Fruit fly (Drosophila melanogaster) Kc167 (cell line): Measurements from ENCODE around the gene CG32188.

Source experiments
- psq ChIP-seq: fragments of >200 bp; optimal IDR thresholded peaks from 2 replicates; lab custom pipeline; 2017; ENCODE audit warnings: missing external identifiers
- ttk ChIP-seq: sonication (Bioruptor generic); optimal IDR thresholded peaks from 2 replicates; lab custom pipeline; 2017; ENCODE audit warnings: missing external identifiers

DNA sequence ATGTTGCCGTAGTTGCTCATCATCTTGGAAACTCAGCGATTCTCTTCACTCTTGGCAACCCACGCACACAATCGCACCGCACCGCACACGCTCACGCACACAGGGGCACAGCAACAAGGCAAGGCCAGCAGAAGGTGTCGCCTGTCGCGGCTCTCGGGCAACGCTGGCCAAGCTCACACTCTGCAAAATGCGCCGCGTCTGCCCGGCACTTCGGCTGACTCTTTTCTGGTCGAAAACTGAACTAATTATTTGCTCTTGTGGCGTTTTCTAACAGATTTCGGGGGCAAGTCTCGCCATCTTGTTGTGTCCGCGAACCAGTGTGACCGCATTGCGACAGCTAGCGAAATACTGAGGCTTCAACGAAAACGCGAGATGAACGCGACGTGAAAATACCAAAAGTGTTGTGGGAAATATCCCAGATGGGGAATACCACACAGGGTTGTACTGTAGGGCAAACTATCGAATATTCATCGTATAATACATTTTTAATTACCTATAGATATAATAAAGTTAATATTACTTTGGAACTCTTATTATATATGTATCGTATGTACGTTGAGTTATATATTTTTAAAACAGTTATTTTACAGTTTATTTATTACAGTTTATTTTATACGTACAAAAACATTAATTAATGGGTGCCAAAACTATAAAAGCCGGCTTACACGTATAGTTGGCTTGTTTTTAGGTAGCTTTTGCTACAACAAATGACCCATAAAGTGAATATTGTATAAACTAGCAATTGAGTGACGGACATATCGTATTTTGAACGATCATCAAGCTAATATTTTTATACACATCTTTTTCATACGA is 12.9 kb upstream of the CG32188 start, which contains the start of the genes MED19 and CG7430:
- TF ChIP-seq psq (lab: Kevin White, UChicago), result no peak
- no peak for TF ChIP-seq ttk (lab: Kevin White, UChicago)
